Worm (Caenorhabditis elegans) whole organism, L4/young adult: ENCODE results near the gene R11G1.2.

Source experiments
- dao-5 ChIP-seq: sonication (generic microtip); optimal IDR thresholded peaks from 2 replicates; lab custom pipeline; 2016; ENCODE audit warnings: missing genotype, missing genetic modification characterization, moderate library complexity, missing compliant biosample characterization
- him-1 ChIP-seq: sonication (generic microtip); optimal IDR thresholded peaks from 2 replicates; lab custom pipeline; 2016; ENCODE audit warnings: missing genotype, missing genetic modification reagents, missing genetic modification characterization, missing compliant biosample characterization

ce11 chrX:3644796-3645195, 5.6 kb upstream of the R11G1.2 start, which contains the start of gene tmem-24:
- TF ChIP-seq him-1 (no peak), dao-5 (tag; lab: Kevin White, UChicago) (no peak)
